Fruit fly (Drosophila melanogaster): ENCODE results near the gene Nlp.
A peak's percentile ranks its signal among the peaks of the same experiment; 100 is the strongest.

The Nlp gene

dm6 chr3R:30021559-30022451, 17.2 kb downstream of the Nlp start, which contains the start of gene Mgat2 (continued):
- TF ChIP-seq zen (tag; optimal IDR thresholded peaks at IDR 0.05) = no peak
- peak; percentile 9 for TF ChIP-seq CG4328 (GFP tag; optimal IDR thresholded peaks at IDR 0.05)
- no peak for TF ChIP-seq CG3726 (GFP tag; IDR thresholded peaks at IDR 0.05)
- TF ChIP-seq CG10321 (GFP tag; IDR thresholded peaks at IDR 0.05) = peak; percentile 72
- peak; percentile 59 for TF ChIP-seq CG15479 (GFP tag; optimal IDR thresholded peaks at IDR 0.05)
- no peak for TF ChIP-seq lmd (GFP tag; IDR thresholded peaks at IDR 0.05)
- peak; percentile 90 for TF ChIP-seq BEAF-32 (GFP tag; optimal IDR thresholded peaks at IDR 0.05)
- TF ChIP-seq Ssrp (tag; optimal IDR thresholded peaks at IDR 0.05) = no peak
- TF ChIP-seq CG13123 (GFP tag; optimal IDR thresholded peaks at IDR 0.05) = no peak
- no peak for TF ChIP-seq az2 (GFP tag; optimal IDR thresholded peaks at IDR 0.05)
- peak; percentile 41 for TF ChIP-seq NC2β (GFP tag; optimal IDR thresholded peaks at IDR 0.05)
- TF ChIP-seq dm (GFP tag; optimal IDR thresholded peaks at IDR 0.05) = peak; percentile 8
- TF ChIP-seq CG2116 (GFP tag; optimal IDR thresholded peaks at IDR 0.05) = no peak
- TF ChIP-seq cad (GFP tag; optimal IDR thresholded peaks at IDR 0.05) = no peak
- TF ChIP-seq CG9932 (GFP tag; IDR thresholded peaks at IDR 0.05) = peak; percentile 23; the same call in 1 of the 2 replicates
- peak; percentile 44 for TF ChIP-seq CG1603 (tag; optimal IDR thresholded peaks at IDR 0.05)
- TF ChIP-seq dmrt11E (tag; optimal IDR thresholded peaks at IDR 0.05) = peak; percentile 2
- TF ChIP-seq CG3407 (GFP tag; optimal IDR thresholded peaks at IDR 0.05) = no peak
- TF ChIP-seq fd102C (GFP tag; optimal IDR thresholded peaks at IDR 0.05) = no peak
- peak; percentile 77 for TF ChIP-seq CG10543 (GFP tag; optimal IDR thresholded peaks at IDR 0.05)
- peak; percentile 27 for TF ChIP-seq grn (GFP tag; optimal IDR thresholded peaks at IDR 0.05)
- peak; percentile 67; the same call in 1 of the 2 replicates for TF ChIP-seq Awh (GFP tag; IDR thresholded peaks at IDR 0.05)
- TF ChIP-seq Ets97D (GFP tag; optimal IDR thresholded peaks at IDR 0.05) = no peak
- no peak for TF ChIP-seq Camta (GFP tag; optimal IDR thresholded peaks at IDR 0.05)
- TF ChIP-seq HmgD (GFP tag; optimal IDR thresholded peaks at IDR 0.05) = peak; percentile 51
- no peak for TF ChIP-seq CG7786 (GFP tag; optimal IDR thresholded peaks at IDR 0.05)
- TF ChIP-seq Med (GFP tag) = peak; percentile 89
- no peak for TF ChIP-seq CG9437 (GFP tag; optimal IDR thresholded peaks at IDR 0.05)
- TF ChIP-seq cg (GFP tag; optimal IDR thresholded peaks at IDR 0.05) = peak; percentile 96
- TF ChIP-seq inv (GFP tag; IDR thresholded peaks at IDR 0.05; ENCODE audit: partially characterized antibody) = peak; percentile 74
- TF ChIP-seq Fer2 (tag; optimal IDR thresholded peaks at IDR 0.05) = no peak
- TF ChIP-seq crp (GFP tag; optimal IDR thresholded peaks at IDR 0.05) = peak; percentile 73 to 96
- no peak for TF ChIP-seq Vsx1 (GFP tag; optimal IDR thresholded peaks at IDR 0.05)
- TF ChIP-seq slbo (GFP tag; IDR thresholded peaks at IDR 0.05) = no peak
- TF ChIP-seq exex (tag; optimal IDR thresholded peaks at IDR 0.05) = no peak
- TF ChIP-seq croc (GFP tag; conservative IDR thresholded peaks at IDR 0.05) = no peak
- TF ChIP-seq CG12299 (tag; optimal IDR thresholded peaks at IDR 0.05) = no peak
- TF ChIP-seq Gsc (GFP tag; IDR thresholded peaks at IDR 0.05) = no peak
- no peak for TF ChIP-seq CG11093 (GFP tag; IDR thresholded peaks at IDR 0.05)
- peak; percentile 86 for TF ChIP-seq CG6791 (GFP tag; IDR thresholded peaks at IDR 0.05; ENCODE audit: partially characterized antibody)
- no peak for TF ChIP-seq gsb (GFP tag; IDR thresholded peaks at IDR 0.05)
- no peak for TF ChIP-seq CG14667 (GFP tag; IDR thresholded peaks at IDR 0.05)
- TF ChIP-seq CG4282 (GFP tag; optimal IDR thresholded peaks at IDR 0.05) = no peak
- peak; percentile 71 for TF ChIP-seq CG17829 (tag; optimal IDR thresholded peaks at IDR 0.05)
- TF ChIP-seq Optix (GFP tag; IDR thresholded peaks at IDR 0.05) = peak; percentile 30; the same call in 1 of the 3 replicates
- TF ChIP-seq CG6689 (GFP tag; IDR thresholded peaks at IDR 0.05) = no peak
- peak; percentile 62; the same call in 1 of the 2 replicates for TF ChIP-seq rib (GFP tag; IDR thresholded peaks at IDR 0.05)
- peak; percentile 34 for TF ChIP-seq chn (GFP tag; optimal IDR thresholded peaks at IDR 0.05)
- peak; percentile 27 for TF ChIP-seq CG13424 (tag; optimal IDR thresholded peaks at IDR 0.05)

Measured in whole organism, embryonic.